Fruit fly (Drosophila melanogaster): ENCODE measurements around the gene CG4872.
A peak's percentile ranks its signal among the peaks of the same experiment; 100 is the strongest.

The CG4872 gene

DNA sequence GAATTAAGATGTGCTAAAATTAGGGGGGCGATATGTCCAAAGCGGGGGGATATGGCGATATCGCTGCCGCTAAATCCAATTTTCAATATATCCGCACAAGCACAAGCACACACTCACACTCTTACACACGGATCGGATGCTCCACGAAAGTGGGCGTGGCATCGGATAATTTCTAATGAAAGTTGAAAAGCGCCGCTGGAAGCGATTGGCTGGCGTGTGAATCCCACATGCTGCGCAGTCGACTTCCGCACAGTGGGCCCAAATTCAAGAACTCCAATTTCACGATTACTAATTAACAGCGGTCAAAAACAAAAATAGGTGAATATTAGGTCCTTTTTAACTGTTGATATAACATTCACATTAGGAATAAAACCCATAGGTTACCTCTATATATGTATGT is 30.8 kb downstream of the CG4872 start:
- TF ChIP-seq noc (tag; optimal IDR thresholded peaks at IDR 0.05) = no peak

DNA sequence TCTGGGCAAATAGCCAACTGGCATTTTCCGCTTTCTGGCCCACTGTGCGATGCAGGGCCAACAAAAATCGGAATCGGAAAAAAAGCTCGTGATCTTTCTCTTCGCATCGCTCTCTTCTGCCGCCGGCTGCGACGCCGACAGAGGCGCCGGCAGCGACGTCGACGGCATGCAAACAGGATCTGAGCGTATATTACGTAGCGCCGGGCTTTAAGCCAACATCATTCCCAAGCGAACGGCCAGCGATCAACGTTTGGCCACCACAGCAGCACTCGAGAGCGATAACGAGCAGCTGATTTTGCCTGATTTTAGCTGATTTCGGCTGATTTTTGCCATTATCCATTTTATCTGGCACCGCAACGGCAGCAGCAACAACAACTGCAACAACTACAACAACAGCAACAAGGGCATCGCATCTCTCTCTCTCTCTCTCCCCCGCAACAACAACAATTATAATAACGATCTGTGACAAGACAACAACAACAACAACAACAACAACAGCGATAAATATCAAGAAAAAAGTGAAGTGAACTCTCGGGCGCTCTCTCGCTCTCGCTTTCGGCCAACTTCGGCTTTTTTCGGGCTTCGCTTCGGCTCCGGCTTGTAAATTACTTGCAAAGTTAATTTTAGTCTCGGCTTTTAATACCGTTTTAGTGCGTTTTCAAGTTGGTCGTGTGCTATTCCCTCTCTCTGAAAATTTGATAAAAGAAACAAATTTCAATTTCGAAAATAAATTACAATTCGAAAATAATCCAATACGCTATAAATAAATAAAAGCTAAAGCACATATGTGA is 32.0 kb downstream of the CG4872 start, which contains the start of gene CG4928:
CG4928 (plus strand) TSS at position 216 of the 791 bp plus-strand sequence.
- no peak for TF ChIP-seq noc (tag; optimal IDR thresholded peaks at IDR 0.05)

DNA sequence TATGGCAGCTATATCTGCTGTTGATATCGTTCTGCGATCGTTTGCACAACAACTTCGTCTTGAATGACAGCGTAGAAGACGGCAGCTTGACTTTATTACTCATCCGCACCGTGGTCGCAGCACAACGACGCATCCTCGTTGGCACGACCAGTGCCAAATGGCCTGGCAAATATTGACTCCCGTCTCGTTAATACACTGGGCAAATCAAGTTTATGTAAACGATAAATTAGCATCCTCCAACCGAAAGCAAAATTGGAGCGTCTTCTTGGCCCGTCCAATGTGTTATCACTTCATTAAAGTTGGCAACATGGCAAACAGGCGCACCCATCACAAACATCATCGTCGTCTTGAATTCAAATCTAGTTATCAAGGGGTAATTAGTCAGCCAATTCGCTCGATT is 36.3 kb downstream of the CG4872 start:
- no peak for TF ChIP-seq noc (tag; optimal IDR thresholded peaks at IDR 0.05)

DNA sequence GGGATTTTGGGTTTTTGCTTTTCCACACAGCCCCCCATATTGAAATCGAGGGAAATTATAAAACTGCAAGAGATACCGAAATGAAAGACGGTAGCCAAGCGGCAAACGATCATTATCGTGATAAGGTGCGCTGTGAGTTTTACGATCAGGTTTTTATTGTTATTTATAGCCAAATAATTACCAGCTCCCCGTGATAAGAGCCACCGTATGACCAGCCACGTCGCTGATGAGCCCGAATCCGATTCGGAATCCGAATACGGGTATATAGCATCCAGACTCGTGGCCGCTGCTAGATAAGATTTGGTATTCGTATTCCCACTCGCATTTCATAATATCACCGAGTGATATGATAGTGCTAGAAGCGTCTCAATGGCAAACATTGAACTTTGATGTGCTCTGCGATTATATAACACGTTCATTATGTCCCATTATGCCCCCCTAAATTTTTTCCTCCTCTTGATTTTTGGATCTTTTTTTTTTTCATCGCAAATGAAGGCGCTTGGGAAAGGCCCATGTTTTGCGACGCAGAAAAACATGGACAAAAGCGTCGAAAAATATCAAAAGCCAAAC is 37.7 kb downstream of the CG4872 start:
- TF ChIP-seq noc (tag; optimal IDR thresholded peaks at IDR 0.05) = peak; percentile 68

DNA sequence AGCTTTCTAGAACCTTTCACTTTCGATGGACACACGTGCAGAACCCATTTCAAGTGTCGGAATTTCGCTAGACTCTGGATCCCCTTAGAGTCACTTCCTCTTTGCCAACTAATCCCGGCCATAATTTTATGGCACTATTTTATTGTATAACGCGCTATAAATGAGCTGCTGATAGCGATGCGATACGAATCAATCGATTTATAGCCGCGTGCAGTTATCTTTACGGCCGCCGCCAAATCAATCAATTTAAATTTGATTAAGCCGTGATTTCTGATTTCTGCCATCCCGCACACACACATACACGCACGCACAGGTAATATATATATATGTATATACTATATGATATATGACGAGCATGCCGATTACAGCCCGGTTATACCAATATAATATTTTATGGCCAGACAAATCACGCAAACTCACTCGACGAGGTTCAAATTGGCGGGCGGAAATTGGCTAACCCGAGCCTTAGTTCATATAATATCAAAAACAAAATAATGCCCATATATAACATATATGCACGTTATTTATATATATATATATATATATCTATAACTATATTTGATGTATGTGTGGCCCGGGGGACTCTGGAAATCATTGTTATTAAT is 39.6 kb downstream of the CG4872 start:
- TF ChIP-seq noc (tag; optimal IDR thresholded peaks at IDR 0.05) = peak; percentile 77

DNA sequence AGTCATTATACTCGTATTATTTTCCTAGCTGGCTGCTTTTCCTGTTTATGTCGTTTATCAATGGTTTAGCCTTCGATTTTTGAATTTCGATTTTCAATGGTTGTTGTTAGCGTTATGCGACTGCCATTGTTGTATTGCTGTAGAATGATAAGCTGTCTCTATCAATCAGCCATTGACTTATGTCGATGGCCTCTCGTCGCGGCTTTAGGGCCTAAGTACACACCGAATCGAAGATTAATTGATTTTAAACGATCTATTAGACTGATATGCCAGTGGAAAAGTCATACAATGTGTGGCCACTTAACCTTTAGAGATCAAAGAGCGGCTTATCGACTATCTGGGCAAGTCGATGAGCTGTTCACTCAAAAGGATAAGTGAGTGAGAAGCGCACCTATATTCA is 41.5 kb downstream of the CG4872 start:
- TF ChIP-seq noc (tag; optimal IDR thresholded peaks at IDR 0.05) = no peak

DNA sequence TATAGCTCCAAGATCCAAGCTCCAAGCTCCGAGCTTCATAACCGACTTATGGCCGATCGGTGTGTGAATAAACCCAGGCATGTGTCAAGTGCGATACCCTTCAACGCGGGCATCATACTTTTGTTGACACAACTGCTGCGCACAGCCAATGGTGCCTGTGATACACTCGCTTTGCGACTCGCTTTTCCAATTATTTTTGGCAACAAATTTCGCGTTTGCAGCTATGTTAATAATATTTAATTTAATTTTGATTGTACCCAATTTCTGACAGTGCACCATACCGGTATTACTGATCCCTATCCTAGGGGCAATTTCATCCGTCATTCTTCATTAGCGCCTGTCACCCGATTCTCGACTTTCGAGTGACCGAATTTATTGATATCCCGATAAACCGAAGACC is 42.4 kb downstream of the CG4872 start:
- TF ChIP-seq noc (tag; optimal IDR thresholded peaks at IDR 0.05) = no peak

DNA sequence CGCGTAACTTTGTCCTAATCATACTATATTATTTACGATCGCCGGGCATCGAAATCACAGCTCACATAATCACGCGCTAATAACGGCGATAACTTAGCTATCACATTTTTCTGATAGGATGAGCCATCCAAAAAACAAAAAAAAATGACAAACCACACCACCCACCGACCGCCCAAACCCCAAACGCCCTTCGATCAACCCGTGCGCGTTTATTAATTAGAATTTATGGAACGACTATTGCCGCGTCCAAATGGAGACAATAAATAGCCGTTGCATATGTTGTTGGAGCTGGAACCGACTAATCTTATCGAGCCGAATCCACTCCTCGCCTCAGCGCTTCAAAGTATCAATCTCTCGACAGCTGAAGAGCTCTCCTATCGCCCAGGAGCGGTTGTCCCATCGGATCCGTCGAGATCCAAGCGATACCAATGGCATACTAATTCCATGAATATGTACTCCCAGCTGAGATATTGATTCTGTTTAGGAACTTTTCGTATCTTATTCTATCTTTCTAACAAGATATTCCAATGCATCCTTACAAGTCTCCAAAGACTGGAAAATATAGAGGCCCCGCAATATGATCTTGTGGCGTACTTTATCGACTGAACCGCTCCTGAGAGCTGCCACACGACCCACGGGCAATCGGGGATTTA is 43.0 kb downstream of the CG4872 start:
- TF ChIP-seq noc (tag; optimal IDR thresholded peaks at IDR 0.05) = peak; percentile 61

DNA sequence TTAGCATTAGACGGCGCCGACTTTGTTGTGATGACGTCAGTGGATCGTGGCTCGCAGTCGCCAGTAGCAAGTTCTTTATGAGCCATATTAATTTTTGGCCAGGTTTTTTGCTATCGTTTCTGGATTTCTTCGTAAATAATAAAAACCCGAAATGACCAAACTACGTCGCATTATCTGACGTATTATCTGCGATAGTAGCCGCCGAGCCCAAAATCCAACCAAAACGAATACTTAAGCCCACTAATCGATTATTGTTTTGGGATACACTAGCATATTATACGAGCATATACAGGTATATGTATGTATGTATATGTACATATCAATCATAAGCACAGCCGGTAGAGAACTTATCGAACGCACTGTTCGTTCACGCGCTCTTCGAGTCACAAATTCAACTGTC is 45.6 kb downstream of the CG4872 start:
- TF ChIP-seq noc (tag; optimal IDR thresholded peaks at IDR 0.05) = no peak

DNA sequence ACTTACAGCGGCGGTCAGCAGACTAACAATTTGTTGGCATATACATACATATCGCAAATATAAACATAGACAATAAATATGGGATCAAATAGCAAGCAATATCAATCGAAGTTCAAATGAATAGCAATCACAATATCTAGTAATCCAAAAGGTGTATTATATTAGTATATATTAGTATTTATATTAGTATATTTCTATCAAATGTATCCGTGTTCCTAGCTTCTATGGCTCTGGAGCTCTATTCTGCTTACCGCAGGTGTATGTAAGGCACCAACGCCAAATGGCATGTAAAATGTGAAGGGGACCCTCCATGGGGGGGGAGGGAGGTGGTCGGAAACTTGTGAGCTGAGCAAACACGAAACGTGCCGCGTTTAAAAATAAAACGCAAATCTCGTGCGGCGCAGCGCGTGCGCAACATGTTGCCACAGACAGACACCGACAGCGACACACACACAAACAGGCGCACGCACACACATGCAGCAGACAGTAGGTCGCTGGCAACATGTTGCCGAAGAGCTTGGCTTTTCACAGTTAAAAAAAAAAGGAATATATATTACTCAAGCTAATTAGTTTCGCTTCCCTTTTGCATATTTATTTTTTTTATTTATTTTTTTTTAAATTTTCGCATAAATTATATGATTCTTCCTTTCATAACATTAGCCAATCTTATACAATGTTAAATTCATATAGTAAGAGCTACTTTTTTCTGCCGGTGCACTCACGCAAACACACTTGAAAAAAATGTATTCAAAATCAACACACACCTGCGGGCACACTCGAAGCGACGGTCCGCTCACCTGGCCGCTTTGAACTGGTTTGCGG is 49.5 kb downstream of the CG4872 start:
- TF ChIP-seq noc (tag; optimal IDR thresholded peaks at IDR 0.05) = peak; percentile 36
